Worm (Caenorhabditis elegans): ENCODE measurements around the gene mars-1.

DNA sequence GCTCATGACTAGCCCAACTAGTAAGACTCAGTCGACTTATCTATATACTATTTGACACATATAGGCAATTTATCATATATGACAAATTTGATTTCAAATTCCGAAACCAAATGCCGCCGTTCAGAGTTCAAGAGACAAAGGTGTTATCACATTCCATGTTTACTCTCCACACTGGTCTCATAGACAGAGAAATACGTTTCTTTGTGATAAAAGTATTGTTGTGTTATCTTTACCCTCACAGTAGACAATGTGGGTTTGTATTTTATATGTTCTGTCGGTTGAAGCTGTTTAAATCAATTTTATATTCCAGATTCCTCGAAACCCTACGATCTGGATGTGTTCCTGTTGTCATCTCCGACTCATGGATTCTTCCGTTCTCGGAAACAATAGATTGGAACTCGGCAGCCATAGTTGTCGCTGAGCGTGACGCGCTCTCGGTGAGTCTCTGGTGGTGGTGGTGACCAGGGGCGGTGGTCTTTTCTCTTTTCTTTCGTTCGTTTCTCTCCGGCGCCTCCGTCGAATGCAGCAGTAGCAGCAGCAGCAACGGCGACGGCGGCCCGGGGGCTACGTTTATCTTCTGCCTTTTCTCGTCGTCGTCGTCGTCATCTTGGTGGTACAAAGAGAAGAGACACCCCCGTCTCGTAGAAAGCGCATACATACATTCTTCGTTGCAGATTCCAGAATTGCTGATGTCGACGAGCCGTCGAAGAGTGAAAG is 52.7 kb downstream of the mars-1 start:
- no peak for TF ChIP-seq W03F9.2 (tag; optimal IDR thresholded peaks at IDR 0.05)
- no peak for TF ChIP-seq him-1 (tag; optimal IDR thresholded peaks at IDR 0.05)
- no peak for TF ChIP-seq dao-5 (tag; optimal IDR thresholded peaks at IDR 0.05)
